Fruit fly (Drosophila melanogaster) whole organism, embryonic: ENCODE measurements around the gene CG46462.

Source experiments
- CG10209 ChIP-seq: fragments of 200-800 bp; sonication (Bioruptor generic); optimal IDR thresholded peaks from 3 replicates; lab custom pipeline; 2017; ENCODE audit warnings: missing biosample characterization, mild to moderate bottlenecking, missing genetic modification characterization, missing genetic modification reagents
- CG10654 ChIP-seq: fragments of 200-800 bp; sonication (Bioruptor generic); optimal IDR thresholded peaks from 2 replicates; lab custom pipeline; 2016; ENCODE audit warnings: missing biosample characterization, missing genetic modification characterization
- CG11398 ChIP-seq: fragments of 200-800 bp; sonication (Bioruptor generic); optimal IDR thresholded peaks from 2 replicates; lab custom pipeline; 2016; ENCODE audit warnings: missing biosample characterization, missing genetic modification characterization
- CG11695 ChIP-seq: fragments of 200-800 bp; sonication (Bioruptor generic); IDR thresholded peaks from 3 replicates; pipeline ENCODE4 v1.3.6; 2022; ENCODE audit warnings: missing biosample characterization, missing genetic modification characterization
- CG12155 ChIP-seq: fragments of 200-800 bp; sonication (Bioruptor generic); optimal IDR thresholded peaks from 3 replicates; lab custom pipeline; 2016; ENCODE audit warnings: missing biosample characterization, missing genetic modification characterization
- CG12299 ChIP-seq: fragments of 200-800 bp; sonication (Bioruptor generic); optimal IDR thresholded peaks from 2 replicates; lab custom pipeline; 2018; ENCODE audit warnings: missing biosample characterization, mild to moderate bottlenecking, missing genetic modification characterization
- CG12391 ChIP-seq: fragments of 200-800 bp; sonication (Bioruptor generic); optimal IDR thresholded peaks from 3 replicates; lab custom pipeline; 2018; ENCODE audit warnings: missing biosample characterization, mild to moderate bottlenecking, missing genetic modification characterization, moderate library complexity
- CG13123 ChIP-seq: fragments of 200-800 bp; sonication (Bioruptor generic); optimal IDR thresholded peaks from 2 replicates; lab custom pipeline; 2016; ENCODE audit warnings: missing biosample characterization, missing genetic modification characterization
- CG14667 ChIP-seq: fragments of 200-800 bp; sonication (Bioruptor generic); IDR thresholded peaks from 2 replicates; pipeline ENCODE4 v1.3.6; 2022; ENCODE audit warnings: missing biosample characterization, missing genetic modification characterization
- CG15601 ChIP-seq: fragments of 200-800 bp; sonication (Bioruptor generic); optimal IDR thresholded peaks from 3 replicates; lab custom pipeline; 2019; ENCODE audit warnings: missing biosample characterization, mild to moderate bottlenecking, missing genetic modification characterization, moderate library complexity
- CG17328 ChIP-seq: fragments of 200-800 bp; sonication (Bioruptor generic); IDR thresholded peaks from 2 replicates; pipeline ENCODE4 v1.3.6; 2022; ENCODE audit warnings: missing biosample characterization, missing genetic modification characterization
- CG17361 ChIP-seq: fragments of 200-800 bp; sonication (Bioruptor generic); IDR thresholded peaks from 3 replicates; pipeline ENCODE4 v1.3.6; 2022; ENCODE audit warnings: missing biosample characterization, missing genetic modification characterization
- CG2116 ChIP-seq: fragments of 200-800 bp; sonication (Bioruptor generic); optimal IDR thresholded peaks from 3 replicates; lab custom pipeline; 2018; ENCODE audit warnings: missing biosample characterization, mild to moderate bottlenecking, missing genetic modification characterization
- CG2129 ChIP-seq: fragments of 200-800 bp; sonication (Bioruptor generic); IDR thresholded peaks from 2 replicates; pipeline ENCODE4 v1.3.6; 2022; ENCODE audit warnings: missing biosample characterization, missing genetic modification characterization; ENCODE audit not compliant: partially characterized antibody
- CG2678 ChIP-seq: fragments of 200-800 bp; sonication (Bioruptor generic); optimal IDR thresholded peaks from 3 replicates; lab custom pipeline; 2019; ENCODE audit warnings: missing biosample characterization, mild to moderate bottlenecking, missing genetic modification characterization, moderate library complexity
- CG2889 ChIP-seq: fragments of 200-800 bp; sonication (Bioruptor generic); IDR thresholded peaks from 3 replicates; pipeline ENCODE4 v1.3.6; 2022; ENCODE audit warnings: missing biosample characterization, missing genetic modification characterization
- CG30403 ChIP-seq: fragments of 200-800 bp; sonication (Bioruptor generic); optimal IDR thresholded peaks from 3 replicates; lab custom pipeline; 2016; ENCODE audit warnings: missing biosample characterization, missing genetic modification characterization
- CG31441 ChIP-seq: fragments of 200-800 bp; sonication (Bioruptor generic); IDR thresholded peaks from 2 replicates; pipeline ENCODE4 v1.3.6; 2022; ENCODE audit warnings: missing biosample characterization, missing genetic modification characterization
- CG3838 ChIP-seq: fragments of 200-800 bp; sonication (Bioruptor generic); optimal IDR thresholded peaks from 3 replicates; lab custom pipeline; 2016; ENCODE audit warnings: missing biosample characterization, missing genetic modification characterization
- CG42726 ChIP-seq: fragments of 200-800 bp; sonication (Bioruptor generic); IDR thresholded peaks from 2 replicates; pipeline ENCODE4 v1.3.6; 2022; ENCODE audit warnings: missing biosample characterization, missing genetic modification characterization; ENCODE audit not compliant: partially characterized antibody
- CG4424 ChIP-seq: fragments of 200-800 bp; sonication (Bioruptor generic); optimal IDR thresholded peaks from 3 replicates; lab custom pipeline; 2016; ENCODE audit warnings: missing biosample characterization, missing genetic modification characterization
- CG4820 ChIP-seq: fragments of 200-800 bp; sonication (Bioruptor generic); optimal IDR thresholded peaks from 3 replicates; lab custom pipeline; 2016; ENCODE audit warnings: missing biosample characterization, missing genetic modification characterization
- CG5180 ChIP-seq: fragments of 200-800 bp; sonication (Bioruptor generic); optimal IDR thresholded peaks from 3 replicates; lab custom pipeline; 2017; ENCODE audit warnings: missing biosample characterization, missing genetic modification characterization, mild to moderate bottlenecking, moderate library complexity, missing genetic modification reagents
- CG9797 ChIP-seq: fragments of 200-800 bp; sonication (Bioruptor generic); optimal IDR thresholded peaks from 3 replicates; lab custom pipeline; 2018; ENCODE audit warnings: missing biosample characterization, mild to moderate bottlenecking, missing genetic modification characterization
- Dip2 ChIP-seq: fragments of 200-800 bp; sonication (Bioruptor generic); IDR thresholded peaks from 2 replicates; pipeline ENCODE4 v1.3.6; 2022; ENCODE audit warnings: missing biosample characterization, missing genetic modification characterization
- Ets65A ChIP-seq: fragments of 200-800 bp; sonication (Bioruptor generic); peaks from one replicate; lab custom pipeline; 2016; ENCODE audit warnings: missing biosample characterization, missing genetic modification characterization
- Fer3 ChIP-seq: fragments of 200-800 bp; sonication (Bioruptor generic); optimal IDR thresholded peaks from 2 replicates; lab custom pipeline; 2018; ENCODE audit warnings: missing biosample characterization, mild to moderate bottlenecking, missing genetic modification characterization, moderate library complexity
- Gsc ChIP-seq: fragments of 200-800 bp; sonication (Bioruptor generic); IDR thresholded peaks from 2 replicates; pipeline ENCODE4 v1.3.6; 2022; ENCODE audit warnings: missing biosample characterization, missing genetic modification characterization
- HHEX ChIP-seq: fragments of 200-800 bp; sonication (Bioruptor generic); optimal IDR thresholded peaks from 3 replicates; lab custom pipeline; 2017; ENCODE audit warnings: missing biosample characterization, mild to moderate bottlenecking, missing genetic modification characterization, missing genetic modification reagents
- Hmx ChIP-seq: fragments of 200-800 bp; sonication (Bioruptor generic); optimal IDR thresholded peaks from 2 replicates; lab custom pipeline; 2016; ENCODE audit warnings: missing biosample characterization, missing genetic modification characterization
- Lhr ChIP-seq: fragments of 200-800 bp; sonication (Bioruptor generic); optimal IDR thresholded peaks from 3 replicates; lab custom pipeline; 2017; ENCODE audit warnings: mild to moderate bottlenecking, missing biosample characterization, missing genetic modification reagents, missing genetic modification characterization
- Med ChIP-seq: fragments of 200-800 bp; sonication (Bioruptor generic); peaks from one replicate; lab custom pipeline; 2016; ENCODE audit warnings: missing biosample characterization, missing genetic modification characterization, mild to moderate bottlenecking, inconsistent platforms, moderate library complexity
- Mrtf ChIP-seq: fragments of 200-800 bp; sonication (Bioruptor generic); IDR thresholded peaks from 3 replicates; pipeline ENCODE4 v1.3.6; 2022; ENCODE audit warnings: missing biosample characterization, missing genetic modification characterization
- Oli ChIP-seq: fragments of 200-800 bp; sonication (Bioruptor generic); optimal IDR thresholded peaks from 2 replicates; lab custom pipeline; 2018; ENCODE audit warnings: missing biosample characterization, mild to moderate bottlenecking, missing genetic modification characterization, moderate library complexity
- Sox102F ChIP-seq: fragments of 200-800 bp; sonication (Bioruptor generic); optimal IDR thresholded peaks from 2 replicates; lab custom pipeline; 2018; ENCODE audit warnings: missing biosample characterization, mild to moderate bottlenecking, missing genetic modification characterization, moderate library complexity
- Ssrp ChIP-seq: fragments of 200-800 bp; sonication (Bioruptor generic); optimal IDR thresholded peaks from 2 replicates; lab custom pipeline; 2018; ENCODE audit warnings: missing biosample characterization, mild to moderate bottlenecking, missing genetic modification characterization, moderate library complexity
- ab ChIP-seq: fragments of 200-800 bp; sonication (Bioruptor generic); optimal IDR thresholded peaks from 2 replicates; lab custom pipeline; 2016; ENCODE audit warnings: missing biosample characterization, missing genetic modification characterization
- bowl ChIP-seq: fragments of 200-800 bp; sonication (Bioruptor generic); IDR thresholded peaks from 2 replicates; pipeline ENCODE4 v1.3.6; 2022; ENCODE audit warnings: missing biosample characterization, missing genetic modification characterization
- croc ChIP-seq: fragments of 200-800 bp; sonication (Bioruptor generic); conservative IDR thresholded peaks from 3 replicates; pipeline ENCODE4 v1.3.6; 2022; ENCODE audit warnings: missing biosample characterization, missing genetic modification characterization
- ewg ChIP-seq: fragments of 200-800 bp; sonication (Bioruptor generic); optimal IDR thresholded peaks from 3 replicates; lab custom pipeline; 2017; ENCODE audit warnings: mild to moderate bottlenecking, missing biosample characterization, missing genetic modification reagents, missing genetic modification characterization
- exex ChIP-seq: fragments of 200-800 bp; sonication (Bioruptor generic); optimal IDR thresholded peaks from 4 replicates; lab custom pipeline; 2018; ENCODE audit warnings: missing biosample characterization, mild to moderate bottlenecking, missing genetic modification characterization, moderate library complexity
- grau ChIP-seq: fragments of 200-800 bp; optimal IDR thresholded peaks from 3 replicates; lab custom pipeline; 2019; ENCODE audit warnings: missing biosample characterization, mild to moderate bottlenecking, missing genetic modification characterization, moderate library complexity
- inv ChIP-seq: fragments of 200-800 bp; sonication (Bioruptor generic); IDR thresholded peaks from 2 replicates; pipeline ENCODE4 v1.3.6; 2022; ENCODE audit warnings: missing biosample characterization, missing genetic modification characterization; ENCODE audit not compliant: partially characterized antibody
- klu ChIP-seq: fragments of 200-800 bp; sonication (Bioruptor generic); IDR thresholded peaks from 2 replicates; pipeline ENCODE4 v1.3.6; 2022; ENCODE audit warnings: missing biosample characterization, missing genetic modification characterization
- nerfin-1 ChIP-seq: fragments of 200-800 bp; sonication (Bioruptor generic); optimal IDR thresholded peaks from 3 replicates; lab custom pipeline; 2019; ENCODE audit warnings: missing biosample characterization, mild to moderate bottlenecking, missing genetic modification characterization, moderate library complexity
- pros ChIP-seq: fragments of 200-800 bp; sonication (Bioruptor generic); optimal IDR thresholded peaks from 3 replicates; lab custom pipeline; 2019; ENCODE audit warnings: missing biosample characterization, mild to moderate bottlenecking, missing genetic modification characterization, moderate library complexity
- psq ChIP-seq: fragments of 200-800 bp; sonication (Bioruptor generic); optimal IDR thresholded peaks from 2 replicates; lab custom pipeline; 2017; ENCODE audit warnings: missing biosample characterization, missing genetic modification characterization
- seq ChIP-seq: fragments of 200-800 bp; sonication (Bioruptor generic); IDR thresholded peaks from 2 replicates; pipeline ENCODE4 v1.3.6; 2022; ENCODE audit warnings: missing biosample characterization, missing genetic modification characterization
- tap ChIP-seq: fragments of 200-800 bp; optimal IDR thresholded peaks from 3 replicates; lab custom pipeline; 2019; ENCODE audit warnings: missing biosample characterization, mild to moderate bottlenecking, missing genetic modification characterization, moderate library complexity
- zfh2 ChIP-seq: fragments of 200-800 bp; sonication (Bioruptor generic); optimal IDR thresholded peaks from 2 replicates; lab custom pipeline; 2016; ENCODE audit warnings: missing biosample characterization, missing genetic modification characterization

CG46462 gene

DNA sequence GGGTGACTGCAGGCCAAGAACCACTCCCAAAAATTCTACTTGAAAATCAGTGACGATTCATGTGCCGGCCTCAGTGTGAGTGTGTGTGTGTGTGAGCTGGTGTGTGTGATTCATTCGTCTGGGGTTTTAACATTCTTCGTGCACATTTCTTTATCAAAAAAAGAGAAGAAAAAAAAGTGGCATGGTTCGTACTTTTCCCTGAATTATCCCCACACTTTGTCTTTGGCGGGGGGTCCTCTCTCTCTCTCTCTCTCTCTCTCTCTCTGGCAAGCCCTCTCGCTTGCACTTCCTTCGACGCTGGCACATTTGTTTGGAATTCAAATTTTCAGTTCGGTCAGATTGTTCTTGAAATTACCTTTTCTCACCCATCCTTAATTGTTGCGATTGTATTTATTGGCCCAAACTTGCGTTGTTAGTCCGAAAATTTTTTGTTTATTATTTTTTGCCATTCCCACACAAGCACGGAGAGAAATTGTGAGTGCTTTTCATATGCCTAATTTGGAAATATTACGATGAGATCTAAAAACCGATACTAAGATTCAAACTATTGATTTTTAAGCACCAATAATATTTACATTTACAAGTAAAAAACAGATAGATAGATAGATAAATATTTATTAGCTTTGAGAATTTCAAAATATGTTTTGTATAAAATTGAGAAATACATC is 2.3 kb upstream of the CG46462 start (continued):
- no peak for TF ChIP-seq CG42726 (GFP tag; lab: Robert Waterston, UW)
- TF ChIP-seq tap: no peak
- peak; percentile 47 for TF ChIP-seq CG12391 (tag; lab: Kevin White, UChicago)
- TF ChIP-seq CG11398 (GFP tag; lab: Kevin White, UChicago): no peak
- no peak for TF ChIP-seq Ets65A
- no peak for TF ChIP-seq CG3838 (GFP tag; lab: Kevin White, UChicago)
- TF ChIP-seq Med: peak; percentile 59
- no peak for TF ChIP-seq Dip2 (GFP tag; lab: Robert Waterston, UW)
- TF ChIP-seq Ssrp (tag; lab: Kevin White, UChicago): no peak
- TF ChIP-seq Hmx (GFP tag; lab: Kevin White, UChicago): no peak
- no peak for TF ChIP-seq Mrtf
- TF ChIP-seq ab (GFP tag; lab: Kevin White, UChicago): no peak
- peak; percentile 26 for TF ChIP-seq CG2678
- 0 out of 2 replicates have a peak, but pooled peaks have one; percentile 7 for TF ChIP-seq seq (GFP tag; lab: Robert Waterston, UW)
- TF ChIP-seq CG13123 (GFP tag; lab: Kevin White, UChicago): no peak
- no peak for TF ChIP-seq HHEX (GFP tag; lab: Kevin White, UChicago)
- TF ChIP-seq Sox102F (GFP tag; lab: Kevin White, UChicago): peak; percentile 43
- no peak for TF ChIP-seq croc (GFP tag; lab: Robert Waterston, UW)
- peak; percentile 47 for TF ChIP-seq Fer3 (tag; lab: Kevin White, UChicago)
- no peak for TF ChIP-seq CG11695 (GFP tag; lab: Robert Waterston, UW)
- no peak for TF ChIP-seq CG2116 (GFP tag; lab: Kevin White, UChicago)
- TF ChIP-seq CG10654 (GFP tag; lab: Kevin White, UChicago): no peak
- no peak for TF ChIP-seq Gsc (GFP tag; lab: Robert Waterston, UW)
- TF ChIP-seq CG31441: no peak
- TF ChIP-seq CG5180: no peak
- no peak for TF ChIP-seq exex (tag; lab: Kevin White, UChicago)
- TF ChIP-seq CG15601 (tag; lab: Kevin White, UChicago): no peak
- TF ChIP-seq zfh2 (GFP tag; lab: Kevin White, UChicago): peak; percentile 17
- TF ChIP-seq pros (GFP tag; lab: Kevin White, UChicago): peak; percentile 3
- no peak for TF ChIP-seq CG2889 (GFP tag; lab: Robert Waterston, UW)
- peak; percentile 40 for TF ChIP-seq CG30403 (GFP tag; lab: Kevin White, UChicago)
- TF ChIP-seq CG2129: no peak
- no peak for TF ChIP-seq Oli
- TF ChIP-seq inv: no peak
- no peak for TF ChIP-seq CG12299
- no peak for TF ChIP-seq CG4820 (GFP tag; lab: Kevin White, UChicago)
- TF ChIP-seq Lhr (GFP tag; lab: Kevin White, UChicago): no peak
- no peak for TF ChIP-seq psq
- no peak for TF ChIP-seq CG4424
- no peak for TF ChIP-seq ewg (GFP tag; lab: Kevin White, UChicago)
- TF ChIP-seq CG9797 (GFP tag; lab: Kevin White, UChicago): no peak
- TF ChIP-seq klu (GFP tag; lab: Robert Waterston, UW): no peak
- TF ChIP-seq CG10209 (GFP tag; lab: Kevin White, UChicago): peak; percentile 40
- TF ChIP-seq bowl: no peak
- no peak for TF ChIP-seq CG17328 (GFP tag; lab: Robert Waterston, UW)
- TF ChIP-seq grau (tag; lab: Kevin White, UChicago): peak; percentile 60
- TF ChIP-seq CG17361 (GFP tag; lab: Robert Waterston, UW): peak; percentile 39; the same call in 1 of the 3 replicates
- no peak for TF ChIP-seq nerfin-1 (tag; lab: Kevin White, UChicago)
- TF ChIP-seq CG12155 (GFP tag; lab: Kevin White, UChicago): no peak
- no peak for TF ChIP-seq CG14667 (GFP tag; lab: Robert Waterston, UW)
